Worm (Caenorhabditis elegans) whole organism, L1 larva: ENCODE measurements around the gene nfyc-1.

Experiments used
- C04F5.9 ChIP-seq: sonication (generic microtip); optimal IDR thresholded peaks from 2 replicates; lab custom pipeline; 2016; ENCODE audit warnings: missing genetic modification characterization, missing compliant biosample characterization
- F16B12.6 ChIP-seq: fragments of 150-350 bp; optimal IDR thresholded peaks from 2 replicates; lab custom pipeline; 2014; ENCODE audit warnings: missing biosample characterization, missing genetic modification characterization
- alr-1 ChIP-seq: fragments of 200-800 bp; sonication (Bioruptor generic); optimal IDR thresholded peaks from 2 replicates; lab custom pipeline; 2018; ENCODE audit warnings: borderline replicate concordance, mild to moderate bottlenecking, missing genetic modification characterization, missing compliant biosample characterization
- ama-1 ChIP-seq: fragments of 150-350 bp; optimal IDR thresholded peaks from 2 replicates; lab custom pipeline; 2014
- blmp-1 ChIP-seq: fragments of 150-350 bp; optimal IDR thresholded peaks from 2 replicates; lab custom pipeline; 2014; ENCODE audit warnings: missing biosample characterization, missing genetic modification characterization
- ceh-8 ChIP-seq: fragments of 200-800 bp; sonication (Bioruptor generic); optimal IDR thresholded peaks from 2 replicates; lab custom pipeline; 2018; ENCODE audit warnings: mild to moderate bottlenecking, missing genetic modification characterization, moderate library complexity, missing compliant biosample characterization
- ceh-82 ChIP-seq, 3 experiments: fragments of 150-350 bp in 1 of 3; sonication (generic microtip) in 2 of 3; optimal IDR thresholded peaks; 2 replicates each; lab custom pipeline; 2014 to 2017; ENCODE audit warnings: missing biosample characterization in 3 of 3, missing genetic modification characterization in 3 of 3
- ceh-90 ChIP-seq: sonication (generic microtip); optimal IDR thresholded peaks from 2 replicates; lab custom pipeline; 2016; ENCODE audit warnings: missing genetic modification characterization, missing compliant biosample characterization
- ces-1 ChIP-seq: fragments of 150-350 bp; optimal IDR thresholded peaks from 2 replicates; lab custom pipeline; 2014; ENCODE audit warnings: missing biosample characterization, missing genetic modification reagents, missing genetic modification characterization
- dpl-1 ChIP-seq, 3 experiments: fragments of 150-350 bp in 2 of 3; sonication (generic microtip) in 1 of 3; optimal IDR thresholded peaks; 2 replicates each; lab custom pipeline; 2014 to 2017; ENCODE audit warnings: missing biosample characterization in 3 of 3, missing genetic modification characterization in 3 of 3, missing genetic modification reagents in 3 of 3
- dsc-1 ChIP-seq: sonication (generic microtip); optimal IDR thresholded peaks from 2 replicates; lab custom pipeline; 2016; ENCODE audit warnings: mild to moderate bottlenecking, missing genetic modification characterization, missing compliant biosample characterization
- efl-1 ChIP-seq, 4 experiments: fragments of 150-350 bp; optimal IDR thresholded peaks in 3 of 4; peaks in 1 of 4; 1 replicate in 1 of 4; 2 replicates in 3 of 4; lab custom pipeline; 2014; ENCODE audit warnings: missing biosample characterization in 2 of 4, missing genetic modification characterization in 2 of 4, missing genetic modification reagents in 2 of 4
- egl-13 ChIP-seq: sonication (generic microtip); optimal IDR thresholded peaks from 2 replicates; lab custom pipeline; 2016; ENCODE audit warnings: missing genotype, missing genetic modification reagents, missing genetic modification characterization, missing compliant biosample characterization
- egl-27 ChIP-seq, 2 experiments: fragments of 150-350 bp in 1 of 2; sonication (generic microtip); optimal IDR thresholded peaks; 3 replicates each; lab custom pipeline; 2017 to 2018; ENCODE audit warnings: missing biosample characterization in 2 of 2, missing genetic modification characterization in 2 of 2, missing genetic modification reagents in 2 of 2
- elt-3 ChIP-seq, 6 experiments: fragments of 150-350 bp in 1 of 6; sonication (generic microtip); optimal IDR thresholded peaks; 2 replicates each; lab custom pipeline; 2017 to 2018; ENCODE audit warnings: missing biosample characterization in 6 of 6, missing genetic modification characterization in 6 of 6, inconsistent platforms in 1 of 6
- fkh-10 ChIP-seq: sonication (generic microtip); optimal IDR thresholded peaks from 2 replicates; lab custom pipeline; 2017; ENCODE audit warnings: missing biosample characterization, missing genetic modification reagents, missing genetic modification characterization
- fkh-4 ChIP-seq: sonication (generic microtip); optimal IDR thresholded peaks from 2 replicates; lab custom pipeline; 2016; ENCODE audit warnings: missing compliant biosample characterization, missing genetic modification characterization, borderline replicate concordance
- hlh-17 ChIP-seq: fragments of 200-800 bp; sonication (Bioruptor generic); optimal IDR thresholded peaks from 2 replicates; lab custom pipeline; 2018; ENCODE audit warnings: missing genetic modification characterization, mild to moderate bottlenecking, missing compliant biosample characterization, moderate library complexity, borderline replicate concordance
- hpl-2 ChIP-seq: fragments of 150-350 bp; optimal IDR thresholded peaks from 2 replicates; lab custom pipeline; 2014; ENCODE audit warnings: missing biosample characterization, missing genetic modification reagents, missing genetic modification characterization
- lin-14 ChIP-seq: fragments of 200-800 bp; sonication (Bioruptor generic); optimal IDR thresholded peaks from 2 replicates; lab custom pipeline; 2018; ENCODE audit warnings: mild to moderate bottlenecking, missing genetic modification characterization, moderate library complexity, missing compliant biosample characterization
- lin-35 ChIP-seq, 2 experiments: fragments of 150-350 bp; optimal IDR thresholded peaks; 2 replicates each; lab custom pipeline; 2014; ENCODE audit warnings: missing biosample characterization in 2 of 2, missing genetic modification characterization in 2 of 2, missing genetic modification reagents in 2 of 2
- lin-39 ChIP-seq: fragments of 150-350 bp; optimal IDR thresholded peaks from 2 replicates; lab custom pipeline; 2014; ENCODE audit warnings: missing biosample characterization, missing genetic modification reagents, missing genetic modification characterization
- mdl-1 ChIP-seq, 2 experiments: fragments of 150-350 bp; optimal IDR thresholded peaks; 2 replicates each; lab custom pipeline; 2014 to 2017; ENCODE audit warnings: missing biosample characterization in 2 of 2, missing genetic modification characterization in 2 of 2, inconsistent platforms in 1 of 2
- mef-2 ChIP-seq: fragments of 150-350 bp; optimal IDR thresholded peaks from 2 replicates; lab custom pipeline; 2014; ENCODE audit warnings: missing biosample characterization, missing genetic modification characterization
- nhr-12 ChIP-seq: sonication (generic microtip); optimal IDR thresholded peaks from 2 replicates; lab custom pipeline; 2017; ENCODE audit warnings: missing biosample characterization, missing genetic modification characterization
- nhr-20 ChIP-seq: sonication (generic microtip); optimal IDR thresholded peaks from 2 replicates; lab custom pipeline; 2016; ENCODE audit warnings: mild to moderate bottlenecking, missing genetic modification characterization, missing compliant biosample characterization
- nhr-237 ChIP-seq: fragments of 150-350 bp; optimal IDR thresholded peaks from 2 replicates; lab custom pipeline; 2014; ENCODE audit warnings: missing biosample characterization, missing genetic modification characterization
- nhr-28 ChIP-seq: fragments of 150-350 bp; optimal IDR thresholded peaks from 2 replicates; lab custom pipeline; 2014; ENCODE audit warnings: missing biosample characterization, missing genetic modification characterization
- nhr-71 ChIP-seq: sonication (generic microtip); optimal IDR thresholded peaks from 2 replicates; lab custom pipeline; 2016; ENCODE audit warnings: mild to moderate bottlenecking, missing genetic modification characterization, moderate library complexity, missing compliant biosample characterization
- nhr-84 ChIP-seq: sonication (generic microtip); optimal IDR thresholded peaks from 2 replicates; lab custom pipeline; 2017; ENCODE audit warnings: missing biosample characterization, missing genetic modification characterization
- pqm-1 ChIP-seq: sonication (generic microtip); optimal IDR thresholded peaks from 3 replicates; lab custom pipeline; 2017; ENCODE audit warnings: missing biosample characterization, missing genetic modification characterization
- skn-1 ChIP-seq: fragments of 150-350 bp; optimal IDR thresholded peaks from 2 replicates; lab custom pipeline; 2014; ENCODE audit warnings: missing biosample characterization, missing genetic modification characterization
- snpc-4 ChIP-seq: fragments of 150-350 bp; optimal IDR thresholded peaks from 2 replicates; lab custom pipeline; 2014; ENCODE audit warnings: missing biosample characterization, missing genetic modification characterization
- sox-4 ChIP-seq: sonication (generic microtip); optimal IDR thresholded peaks from 2 replicates; lab custom pipeline; 2016; ENCODE audit warnings: missing genetic modification characterization, missing compliant biosample characterization
- sup-37 ChIP-seq: fragments of 200-800 bp; sonication (Bioruptor generic); optimal IDR thresholded peaks from 2 replicates; lab custom pipeline; 2018; ENCODE audit warnings: mild to moderate bottlenecking, missing genetic modification characterization, missing compliant biosample characterization
- swsn-7 ChIP-seq: sonication (generic microtip); optimal IDR thresholded peaks from 2 replicates; lab custom pipeline; 2016; ENCODE audit warnings: missing genetic modification characterization, missing compliant biosample characterization
- tbx-2 ChIP-seq: sonication (generic microtip); optimal IDR thresholded peaks from 2 replicates; lab custom pipeline; 2016; ENCODE audit warnings: missing genetic modification characterization, missing compliant biosample characterization
- unc-62 ChIP-seq: fragments of 150-350 bp; optimal IDR thresholded peaks from 2 replicates; lab custom pipeline; 2014; ENCODE audit warnings: missing biosample characterization, missing genetic modification reagents, missing genetic modification characterization
- xbp-1 ChIP-seq: sonication (generic microtip); optimal IDR thresholded peaks from 2 replicates; lab custom pipeline; 2016; ENCODE audit warnings: missing genetic modification characterization, missing compliant biosample characterization
- zip-4 ChIP-seq: fragments of 200-800 bp; sonication (Bioruptor generic); optimal IDR thresholded peaks from 2 replicates; lab custom pipeline; 2018; ENCODE audit warnings: mild to moderate bottlenecking, missing genetic modification characterization, moderate library complexity, missing compliant biosample characterization

nfyc-1 gene

DNA sequence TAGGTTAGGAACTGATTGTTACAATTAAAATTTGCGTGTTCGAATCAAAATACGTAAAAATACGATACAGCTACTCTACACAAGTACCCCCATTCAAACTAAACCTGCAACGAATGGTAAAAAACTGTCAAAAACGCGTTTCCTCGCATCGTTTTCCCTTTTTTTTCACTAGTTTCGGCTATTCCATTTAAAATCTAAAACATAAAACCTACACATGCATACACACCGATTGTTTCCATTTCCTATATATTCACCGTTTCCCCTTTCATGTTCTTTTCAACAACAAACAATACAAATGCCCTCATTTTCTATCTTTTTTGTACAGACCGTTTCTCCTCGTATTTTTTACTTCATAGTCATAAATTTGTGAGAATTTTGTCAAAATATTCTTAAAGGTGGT lies 25.1 kb downstream of the nfyc-1 start:
- TF ChIP-seq F16B12.6 (tag; lab: Kevin White, UChicago): no peak
- peak; percentile 72 for TF ChIP-seq blmp-1 (tag; lab: Kevin White, UChicago)
- TF ChIP-seq, all 84 proteins: peak for 1

- TF ChIP-seq hpl-2 (GFP tag; lab: Kevin White, UChicago) (no peak), tbx-2 (no peak), nhr-84 (tag; lab: Kevin White, UChicago) (no peak), ces-1 (GFP tag; lab: Kevin White, UChicago) (no peak), fkh-4 (tag; lab: Kevin White, UChicago) (no peak), ceh-8 (GFP tag; lab: Kevin White, UChicago) (no peak), sox-4 (no peak), nhr-12 (tag; lab: Kevin White, UChicago) (no peak), lin-39 (tag; lab: Kevin White, UChicago) (no peak), swsn-7 (tag; lab: Kevin White, UChicago) (no peak), egl-13 (no peak), ceh-82 (tag; optimal IDR thresholded peaks at IDR 0.05; lab: Kevin White, UChicago) (no peak), unc-62 (GFP tag; lab: Kevin White, UChicago) (no peak), pqm-1 (tag; lab: Kevin White, UChicago) (no peak), skn-1 (tag; lab: Kevin White, UChicago) (no peak), mdl-1 (tag; optimal IDR thresholded peaks at IDR 0.05; lab: Kevin White, UChicago) (no peak)
Measured at ce11 chrII:69354-69753, 25.6 kb downstream of the nfyc-1 start, which contains the start of gene egl-26. Gene egl-26, plus strand, starts transcription at chrII:69654.

ce11 chrII:73329-73728 lies 29.6 kb downstream of the nfyc-1 start:
- no peak for TF ChIP-seq nhr-71
- TF ChIP-seq zip-4 (GFP tag; lab: Kevin White, UChicago): no peak
- TF ChIP-seq xbp-1 (tag; lab: Kevin White, UChicago): peak; percentile 19
- no peak for TF ChIP-seq C04F5.9 (tag; lab: Kevin White, UChicago)
- TF ChIP-seq lin-14 (GFP tag; lab: Kevin White, UChicago): peak; percentile 61
- TF ChIP-seq ces-1 (GFP tag; lab: Kevin White, UChicago): peak; percentile 59
- peak; percentile 83 for TF ChIP-seq fkh-10 (GFP tag; lab: Kevin White, UChicago)
- no peak for TF ChIP-seq fkh-4 (tag; lab: Kevin White, UChicago)
- TF ChIP-seq egl-27 (tag; optimal IDR thresholded peaks at IDR 0.05; lab: Kevin White, UChicago): no peak
- TF ChIP-seq elt-3 (tag; optimal IDR thresholded peaks at IDR 0.05; lab: Kevin White, UChicago): no peak
- TF ChIP-seq ama-1: no peak
- no peak for TF ChIP-seq nhr-20 (tag; lab: Kevin White, UChicago)
- no peak for TF ChIP-seq sox-4
- TF ChIP-seq lin-35 (GFP tag; optimal IDR thresholded peaks at IDR 0.05; lab: Kevin White, UChicago): no peak
- TF ChIP-seq nhr-28: no peak
- TF ChIP-seq sup-37 (GFP tag; lab: Kevin White, UChicago): no peak
- TF ChIP-seq efl-1 (optimal IDR thresholded peaks at IDR 0.05; lab: Kevin White, UChicago): no peak
- no peak for TF ChIP-seq efl-1 (GFP tag; optimal IDR thresholded peaks at IDR 0.05 in 1 of 2; lab: Kevin White, UChicago)
- TF ChIP-seq alr-1 (tag; lab: Kevin White, UChicago): no peak
- no peak for TF ChIP-seq ceh-90 (tag; lab: Kevin White, UChicago)

ce11 chrII:73892-74291 lies 30.2 kb downstream of the nfyc-1 start:
- TF ChIP-seq dpl-1 (GFP tag; optimal IDR thresholded peaks at IDR 0.05; lab: Kevin White, UChicago) (no peak), hlh-17 (GFP tag; lab: Kevin White, UChicago) (no peak), ceh-82 (tag; optimal IDR thresholded peaks at IDR 0.05; lab: Kevin White, UChicago) (no peak), nhr-237 (no peak), dsc-1 (tag; lab: Kevin White, UChicago) (no peak), swsn-7 (tag; lab: Kevin White, UChicago) (no peak), mef-2 (no peak), lin-14 (GFP tag; lab: Kevin White, UChicago) (peak; percentile 33), ceh-8 (GFP tag; lab: Kevin White, UChicago) (peak; percentile 50), snpc-4 (no peak)
